Worm (Caenorhabditis elegans): ENCODE data around the gene try-8.

try-8 gene

ce11 chrV:7411695-7412094, 42.4 kb downstream of the try-8 start, which contains the start of gene str-41:
str-41 (plus strand) TSS chrV:7411995.
- no peak for TF ChIP-seq ama-1 (optimal IDR thresholded peaks at IDR 0.05)
- TF ChIP-seq duxl-1 (tag; optimal IDR thresholded peaks at IDR 0.05; ENCODE audit: poor library complexity) = no peak
- TF ChIP-seq nhr-41 (GFP tag; IDR thresholded peaks at IDR 0.05) = no peak
- no peak for TF ChIP-seq aha-1 (tag)
- TF ChIP-seq gei-8 (GFP tag; optimal IDR thresholded peaks at IDR 0.05) = no peak

- TF ChIP-seq lir-3 (tag; optimal IDR thresholded peaks at IDR 0.05) (no peak), F44E2.7 (GFP tag; IDR thresholded peaks at IDR 0.05) (no peak), pha-4 (GFP tag; IDR thresholded peaks at IDR 0.05) (no peak), pha-4 (tag; optimal IDR thresholded peaks at IDR 0.05) (no peak)
Observed at ce11 chrV:7409599-7409998, 44.5 kb downstream of the try-8 start, which contains the start of gene R13D7.2. R13D7.2 (plus strand) TSS chrV:7409899.

- no peak for TF ChIP-seq nhr-102 (tag; optimal IDR thresholded peaks at IDR 0.05)
Observed at ce11 chrV:7408520-7408919, 45.6 kb downstream of the try-8 start, which contains the start of gene srt-6. srt-6 (minus strand) TSS chrV:7408814.

DNA sequence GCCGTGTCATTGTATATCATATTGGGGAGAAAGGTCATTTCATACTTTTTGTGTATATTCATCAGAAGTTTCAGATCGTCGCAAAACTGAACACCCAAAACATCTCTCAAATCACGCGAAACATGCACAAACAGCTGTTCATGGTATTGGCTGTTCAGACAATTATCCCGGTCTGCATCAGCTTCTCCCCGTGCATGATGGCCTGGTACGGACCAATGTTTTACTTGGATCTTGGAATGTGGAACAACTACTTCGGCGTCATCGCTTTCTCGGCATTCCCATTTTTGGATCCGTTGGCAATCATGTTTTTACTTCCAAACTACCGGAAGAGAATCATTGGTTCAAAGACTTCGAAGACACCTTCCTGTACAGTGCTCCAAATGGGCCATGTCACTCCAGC, 50.6 kb downstream of the try-8 start:
- TF ChIP-seq unc-62 (GFP tag; optimal IDR thresholded peaks at IDR 0.05 in 1 of 2) = peak in 1 of 2 experiments; percentile 92
- TF ChIP-seq unc-62 (tag; optimal IDR thresholded peaks at IDR 0.05) = no peak
- TF ChIP-seq mep-1 (tag; optimal IDR thresholded peaks at IDR 0.05) = no peak
- TF ChIP-seq ztf-7 (tag; optimal IDR thresholded peaks at IDR 0.05) = no peak
- TF ChIP-seq vab-7 (GFP tag; IDR thresholded peaks at IDR 0.05) = no peak
- TF ChIP-seq nhr-77 (tag; optimal IDR thresholded peaks at IDR 0.05) = no peak

Data from whole organism, L4 larva.